Fruit fly (Drosophila melanogaster): ENCODE results near the gene CG6693.

CG6693 gene

dm6 chr3R:11214449-11214950, 6.9 kb downstream of the CG6693 start, which contains the start of gene ZnT86D (continued):
- TF ChIP-seq Hr4 (GFP tag; optimal IDR thresholded peaks at IDR 0.05) (peak; percentile 87), Hr39 (GFP tag; optimal IDR thresholded peaks at IDR 0.05) (peak; percentile 75), Sox14 (GFP tag; optimal IDR thresholded peaks at IDR 0.05) (peak; percentile 82), CG9139 (GFP tag; optimal IDR thresholded peaks at IDR 0.05) (no peak), CG6276 (GFP tag; optimal IDR thresholded peaks at IDR 0.05) (no peak), ss (GFP tag; optimal IDR thresholded peaks at IDR 0.05) (peak; percentile 11 to 67), CG7368 (GFP tag; optimal IDR thresholded peaks at IDR 0.05) (no peak), CG31627 (GFP tag; optimal IDR thresholded peaks at IDR 0.05) (peak; percentile 71), Lpt (GFP tag; optimal IDR thresholded peaks at IDR 0.05) (no peak), CG11902 (GFP tag; optimal IDR thresholded peaks at IDR 0.05) (peak; percentile 67), esn (GFP tag; optimal IDR thresholded peaks at IDR 0.05) (peak; percentile 83), topi (GFP tag; optimal IDR thresholded peaks at IDR 0.05) (peak; percentile 78), spab (GFP tag; optimal IDR thresholded peaks at IDR 0.05) (no peak), CG4318 (GFP tag; optimal IDR thresholded peaks at IDR 0.05) (no peak), CG15336 (GFP tag; IDR thresholded peaks at IDR 0.05) (peak; percentile 60), CG8632 (GFP tag; optimal IDR thresholded peaks at IDR 0.05) (no peak), Eip93F (GFP tag; optimal IDR thresholded peaks at IDR 0.05) (no peak), CG3032 (tag; optimal IDR thresholded peaks at IDR 0.05) (peak; percentile 71), CG8319 (GFP tag; optimal IDR thresholded peaks at IDR 0.05) (no peak), Blimp-1 (GFP tag; optimal IDR thresholded peaks at IDR 0.05) (peak; percentile 35), dac (GFP tag; optimal IDR thresholded peaks at IDR 0.05) (peak; percentile 22), Ets96B (tag; optimal IDR thresholded peaks at IDR 0.05) (peak; percentile 62), Gug (GFP tag; IDR thresholded peaks at IDR 0.05) (0 out of 2 replicates have a peak, but pooled peaks have one; percentile 54)

- TF ChIP-seq svp (GFP tag), result peak; percentile 95
- TF ChIP-seq lz (GFP tag; optimal IDR thresholded peaks at IDR 0.05), result peak; percentile 83
- TF ChIP-seq dac (GFP tag; optimal IDR thresholded peaks at IDR 0.05), result peak; percentile 21
- peak; percentile 76 for TF ChIP-seq Eip75B (GFP tag; optimal IDR thresholded peaks at IDR 0.05)
- peak; percentile 82 for TF ChIP-seq pdm3 (GFP tag; optimal IDR thresholded peaks at IDR 0.05)
- TF ChIP-seq CG6854 (GFP tag; optimal IDR thresholded peaks at IDR 0.05), result no peak
- peak; percentile 83 for TF ChIP-seq CG31627 (GFP tag; optimal IDR thresholded peaks at IDR 0.05)
- peak; percentile 7 for TF ChIP-seq CG8319 (GFP tag; optimal IDR thresholded peaks at IDR 0.05)
- peak; percentile 50 for TF ChIP-seq CG11902 (GFP tag; optimal IDR thresholded peaks at IDR 0.05)
- TF ChIP-seq CG3032 (tag; optimal IDR thresholded peaks at IDR 0.05), result peak; percentile 49
- TF ChIP-seq CG34406 (GFP tag; optimal IDR thresholded peaks at IDR 0.05), result peak; percentile 48
- peak; percentile 14 to 39 for TF ChIP-seq ss (GFP tag; optimal IDR thresholded peaks at IDR 0.05)
- no peak for TF ChIP-seq spab (GFP tag; optimal IDR thresholded peaks at IDR 0.05)
- peak; percentile 79 for TF ChIP-seq Smox (GFP tag; optimal IDR thresholded peaks at IDR 0.05)
- peak; percentile 27 for TF ChIP-seq CG16779 (tag; optimal IDR thresholded peaks at IDR 0.05)
- TF ChIP-seq CG6792 (GFP tag; optimal IDR thresholded peaks at IDR 0.05), result peak; percentile 57
- no peak for TF ChIP-seq CG9139 (GFP tag; optimal IDR thresholded peaks at IDR 0.05)
- TF ChIP-seq vri (GFP tag; optimal IDR thresholded peaks at IDR 0.05), result peak; percentile 39
- peak; percentile 43 for TF ChIP-seq CG7368 (GFP tag; optimal IDR thresholded peaks at IDR 0.05)
- TF ChIP-seq Gug (GFP tag; IDR thresholded peaks at IDR 0.05), result peak; percentile 55
- TF ChIP-seq Met (GFP tag; optimal IDR thresholded peaks at IDR 0.05), result peak; percentile 81
- peak; percentile 81 for TF ChIP-seq Hr39 (GFP tag; optimal IDR thresholded peaks at IDR 0.05)
- TF ChIP-seq esn (GFP tag; optimal IDR thresholded peaks at IDR 0.05), result peak; percentile 83
- no peak for TF ChIP-seq CG4318 (GFP tag; optimal IDR thresholded peaks at IDR 0.05)
- peak; percentile 8 for TF ChIP-seq Eip93F (GFP tag; optimal IDR thresholded peaks at IDR 0.05)
- no peak for TF ChIP-seq CG11762 (GFP tag; optimal IDR thresholded peaks at IDR 0.05; ENCODE audit: insufficient read depth)
- TF ChIP-seq CG10669 (GFP tag; optimal IDR thresholded peaks at IDR 0.05), result peak; percentile 53
- peak; percentile 66 for TF ChIP-seq Ets21C (GFP tag; optimal IDR thresholded peaks at IDR 0.05)
- TF ChIP-seq CG3919 (GFP tag; optimal IDR thresholded peaks at IDR 0.05), result peak; percentile 72
- TF ChIP-seq Lpt (GFP tag; optimal IDR thresholded peaks at IDR 0.05), result peak; percentile 36
- TF ChIP-seq Sox102F (GFP tag; optimal IDR thresholded peaks at IDR 0.05), result peak; percentile 72
- peak; percentile 62 for TF ChIP-seq Sox15 (GFP tag; optimal IDR thresholded peaks at IDR 0.05)
- TF ChIP-seq CG6163 (GFP tag; IDR thresholded peaks at IDR 0.05), result peak; percentile 70
- TF ChIP-seq CG6276 (GFP tag; optimal IDR thresholded peaks at IDR 0.05), result no peak
- peak; percentile 54 for TF ChIP-seq CG8632 (GFP tag; optimal IDR thresholded peaks at IDR 0.05)
- no peak for TF ChIP-seq CG1621 (tag; optimal IDR thresholded peaks at IDR 0.05)
- TF ChIP-seq fkh (GFP tag; optimal IDR thresholded peaks at IDR 0.05), result no peak
- peak; percentile 7 for TF ChIP-seq fd59A (GFP tag; optimal IDR thresholded peaks at IDR 0.05)
- TF ChIP-seq net (GFP tag; optimal IDR thresholded peaks at IDR 0.05), result peak; percentile 72
These were observed 10.0 kb downstream of the CG6693 start for dm6 chr3R:11211291-11212061.
